ENCODE assay signal across 2 worm cellular contexts in genomic region chrII:10769291-10769690, ce11.
TF ChIP-seq lines count a peak whose summit lies in the region.

No protein-coding gene starts in this region.

TF ChIP-seq in whole organism, L1 larva, 84 proteins besides CTCF, POLR2A, EP300 and RAD21 (continued from another document):
- no peak for TF ChIP-seq mef-2 (tag; optimal IDR thresholded peaks at IDR 0.05; lab: Kevin White, UChicago)
- TF ChIP-seq sptf-1 (tag; optimal IDR thresholded peaks at IDR 0.05; lab: Kevin White, UChicago): no peak
- TF ChIP-seq pag-3 (tag; optimal IDR thresholded peaks at IDR 0.05; lab: Kevin White, UChicago; ENCODE audit: borderline replicate concordance, insufficient read depth): no peak
- TF ChIP-seq ces-1 (GFP tag; optimal IDR thresholded peaks at IDR 0.05; lab: Kevin White, UChicago): peak; percentile 50
- peak; percentile 0 for TF ChIP-seq fkh-8 (tag; optimal IDR thresholded peaks at IDR 0.05; lab: Kevin White, UChicago)
- no peak for TF ChIP-seq tbx-2 (tag; optimal IDR thresholded peaks at IDR 0.05; lab: Kevin White, UChicago)
- no peak for TF ChIP-seq sup-37 (GFP tag; optimal IDR thresholded peaks at IDR 0.05; lab: Kevin White, UChicago)
- no peak for TF ChIP-seq dpl-1 (GFP tag; optimal IDR thresholded peaks at IDR 0.05; lab: Kevin White, UChicago)
- TF ChIP-seq fkh-10 (GFP tag; optimal IDR thresholded peaks at IDR 0.05; lab: Kevin White, UChicago): peak; percentile 24
- no peak for TF ChIP-seq elt-3 (tag; optimal IDR thresholded peaks at IDR 0.05; lab: Kevin White, UChicago)
- TF ChIP-seq F16B12.6 (tag; optimal IDR thresholded peaks at IDR 0.05; lab: Kevin White, UChicago): no peak
- TF ChIP-seq mab-9 (GFP tag; IDR thresholded peaks at IDR 0.05; lab: Robert Waterston, UW): no peak

TF ChIP-seq in whole organism, L2 larva, 48 proteins besides CTCF, POLR2A, EP300 and RAD21 (continued from another document):
- TF ChIP-seq nhr-10 (tag; optimal IDR thresholded peaks at IDR 0.05; lab: Kevin White, UChicago): no peak
- no peak for TF ChIP-seq nhr-21 (tag; optimal IDR thresholded peaks at IDR 0.05; lab: Kevin White, UChicago)
- TF ChIP-seq lsy-2 (tag; optimal IDR thresholded peaks at IDR 0.05; lab: Kevin White, UChicago): no peak
- no peak for TF ChIP-seq lin-11 (tag; optimal IDR thresholded peaks at IDR 0.05; lab: Kevin White, UChicago)
- peak; percentile 28 for TF ChIP-seq sma-9 (GFP tag; optimal IDR thresholded peaks at IDR 0.05; lab: Kevin White, UChicago)
- TF ChIP-seq sma-9 (tag; optimal IDR thresholded peaks at IDR 0.05; lab: Kevin White, UChicago): no peak
- TF ChIP-seq ceh-16 (tag; optimal IDR thresholded peaks at IDR 0.05; lab: Kevin White, UChicago): no peak
TF ChIP-seq in whole organism, L2 larva: peak in this region for 3.
